Fruit fly (Drosophila melanogaster) whole organism, prepupa: ENCODE results near the gene CG14507.

Experiments used
- Blimp-1 ChIP-seq: fragments of 200-800 bp; sonication (Bioruptor generic); optimal IDR thresholded peaks from 3 replicates; lab custom pipeline; 2017; ENCODE audit warnings: missing biosample characterization, missing genetic modification characterization, mild to moderate bottlenecking, moderate library complexity, missing genetic modification reagents
- CG10669 ChIP-seq: fragments of 200-800 bp; sonication (Bioruptor generic); optimal IDR thresholded peaks from 3 replicates; lab custom pipeline; 2018; ENCODE audit warnings: missing biosample characterization, mild to moderate bottlenecking, missing genetic modification characterization, moderate library complexity
- CG11294 ChIP-seq: fragments of 200-800 bp; sonication (Bioruptor generic); IDR thresholded peaks from 2 replicates; pipeline ENCODE4 v1.3.6; 2022; ENCODE audit warnings: missing biosample characterization, missing genetic modification characterization
- CG15336 ChIP-seq: fragments of 200-800 bp; sonication (Bioruptor generic); IDR thresholded peaks from 2 replicates; pipeline ENCODE4 v1.3.6; 2022; ENCODE audit warnings: missing biosample characterization, missing genetic modification characterization
- CG1621 ChIP-seq: fragments of 200-800 bp; sonication (Bioruptor generic); optimal IDR thresholded peaks from 3 replicates; lab custom pipeline; 2018; ENCODE audit warnings: missing biosample characterization, mild to moderate bottlenecking, missing genetic modification characterization
- CG16779 ChIP-seq: fragments of 200-800 bp; sonication (Bioruptor generic); optimal IDR thresholded peaks from 3 replicates; lab custom pipeline; 2017; ENCODE audit warnings: missing biosample characterization, mild to moderate bottlenecking, missing genetic modification characterization
- CG3032 ChIP-seq: fragments of 200-800 bp; optimal IDR thresholded peaks from 2 replicates; lab custom pipeline; 2019; ENCODE audit warnings: missing biosample characterization, mild to moderate bottlenecking, missing genetic modification characterization, moderate library complexity
- CG31627 ChIP-seq: fragments of 200-800 bp; sonication (Bioruptor generic); optimal IDR thresholded peaks from 3 replicates; lab custom pipeline; 2016; ENCODE audit warnings: missing biosample characterization, missing genetic modification characterization
- CG32006 ChIP-seq: fragments of 200-800 bp; sonication (Bioruptor generic); optimal IDR thresholded peaks from 3 replicates; lab custom pipeline; 2017; ENCODE audit warnings: missing biosample characterization, mild to moderate bottlenecking, missing genetic modification characterization
- CG34406 ChIP-seq: fragments of 200-800 bp; sonication (Bioruptor generic); optimal IDR thresholded peaks from 3 replicates; lab custom pipeline; 2016; ENCODE audit warnings: missing biosample characterization, missing genetic modification characterization
- CG3919 ChIP-seq: fragments of 200-800 bp; sonication (Bioruptor generic); optimal IDR thresholded peaks from 3 replicates; lab custom pipeline; 2016; ENCODE audit warnings: missing biosample characterization, missing genetic modification characterization
- CG4318 ChIP-seq: fragments of 200-800 bp; sonication (Bioruptor generic); optimal IDR thresholded peaks from 3 replicates; lab custom pipeline; 2017; ENCODE audit warnings: missing biosample characterization, mild to moderate bottlenecking, missing genetic modification characterization
- CG6276 ChIP-seq: fragments of 200-800 bp; sonication (Bioruptor generic); optimal IDR thresholded peaks from 2 replicates; lab custom pipeline; 2017; ENCODE audit warnings: missing biosample characterization, mild to moderate bottlenecking, missing genetic modification characterization
- CG6792 ChIP-seq: fragments of 200-800 bp; sonication (Bioruptor generic); optimal IDR thresholded peaks from 3 replicates; lab custom pipeline; 2016; ENCODE audit warnings: missing biosample characterization, missing genetic modification characterization
- CG6808 ChIP-seq: fragments of 200-800 bp; sonication (Bioruptor generic); optimal IDR thresholded peaks from 3 replicates; lab custom pipeline; 2017; ENCODE audit warnings: missing biosample characterization, missing genetic modification characterization, mild to moderate bottlenecking, moderate library complexity, missing genetic modification reagents
- CG6854 ChIP-seq: fragments of 200-800 bp; sonication (Bioruptor generic); optimal IDR thresholded peaks from 2 replicates; lab custom pipeline; 2017; ENCODE audit warnings: missing biosample characterization, mild to moderate bottlenecking, missing genetic modification characterization
- CG8119 ChIP-seq: fragments of 200-800 bp; sonication (Bioruptor generic); IDR thresholded peaks from 3 replicates; pipeline ENCODE4 v1.3.6; 2022; ENCODE audit warnings: missing biosample characterization, missing genetic modification characterization
- CG8319 ChIP-seq: fragments of 200-800 bp; sonication (Bioruptor generic); optimal IDR thresholded peaks from 3 replicates; lab custom pipeline; 2016; ENCODE audit warnings: missing biosample characterization, missing genetic modification characterization
- CG8632 ChIP-seq: fragments of 200-800 bp; sonication (Bioruptor generic); optimal IDR thresholded peaks from 3 replicates; lab custom pipeline; 2016; ENCODE audit warnings: missing biosample characterization, missing genetic modification characterization
- CG9139 ChIP-seq: fragments of 200-800 bp; sonication (Bioruptor generic); optimal IDR thresholded peaks from 3 replicates; lab custom pipeline; 2017; ENCODE audit warnings: missing biosample characterization, mild to moderate bottlenecking, missing genetic modification characterization
- Eip75B ChIP-seq: fragments of 200-800 bp; sonication (Bioruptor generic); optimal IDR thresholded peaks from 3 replicates; lab custom pipeline; 2016; ENCODE audit warnings: missing biosample characterization, missing genetic modification characterization
- Eip78C ChIP-seq: fragments of 200-800 bp; sonication (Bioruptor generic); peaks from one replicate; lab custom pipeline; 2016; ENCODE audit warnings: missing biosample characterization, missing genetic modification characterization
- Ets21C ChIP-seq: fragments of 200-800 bp; sonication (Bioruptor generic); optimal IDR thresholded peaks from 3 replicates; lab custom pipeline; 2016; ENCODE audit warnings: missing biosample characterization, missing genetic modification characterization
- Gug ChIP-seq: fragments of 200-800 bp; sonication (Bioruptor generic); IDR thresholded peaks from 2 replicates; pipeline ENCODE4 v1.3.6; 2022; ENCODE audit warnings: missing biosample characterization, missing genetic modification characterization
- Hr38 ChIP-seq: sonication (Bioruptor generic); optimal IDR thresholded peaks from 2 replicates; lab custom pipeline; 2016; ENCODE audit warnings: missing biosample characterization, missing genetic modification characterization
- Hr39 ChIP-seq: fragments of 200-800 bp; sonication (Bioruptor generic); optimal IDR thresholded peaks from 2 replicates; lab custom pipeline; 2016; ENCODE audit warnings: missing biosample characterization, missing genetic modification characterization
- Hr4 ChIP-seq: fragments of 200-800 bp; sonication (Bioruptor generic); optimal IDR thresholded peaks from 3 replicates; lab custom pipeline; 2016; ENCODE audit warnings: missing biosample characterization, missing genetic modification characterization
- Met ChIP-seq: fragments of 200-800 bp; sonication (Bioruptor generic); optimal IDR thresholded peaks from 3 replicates; lab custom pipeline; 2016; ENCODE audit warnings: missing biosample characterization, missing genetic modification characterization
- OdsH ChIP-seq: fragments of 200-800 bp; sonication (Bioruptor generic); optimal IDR thresholded peaks from 3 replicates; lab custom pipeline; 2016; ENCODE audit warnings: missing biosample characterization, missing genetic modification characterization
- Smox ChIP-seq: fragments of 200-800 bp; sonication (Bioruptor generic); optimal IDR thresholded peaks from 3 replicates; lab custom pipeline; 2016; ENCODE audit warnings: missing biosample characterization, missing genetic modification characterization
- Sox15 ChIP-seq: fragments of 200-800 bp; sonication (Bioruptor generic); optimal IDR thresholded peaks from 3 replicates; lab custom pipeline; 2016; ENCODE audit warnings: missing biosample characterization, missing genetic modification characterization
- achi ChIP-seq: fragments of 200-800 bp; sonication (Bioruptor generic); optimal IDR thresholded peaks from 3 replicates; lab custom pipeline; 2016; ENCODE audit warnings: missing biosample characterization, missing genetic modification characterization
- acj6 ChIP-seq: fragments of 200-800 bp; sonication (Bioruptor generic); optimal IDR thresholded peaks from 3 replicates; lab custom pipeline; 2016; ENCODE audit warnings: missing biosample characterization, missing genetic modification characterization
- cyc ChIP-seq: fragments of 200-800 bp; sonication (Bioruptor generic); optimal IDR thresholded peaks from 3 replicates; lab custom pipeline; 2016; ENCODE audit warnings: missing biosample characterization, missing genetic modification characterization
- dsx ChIP-seq: fragments of 200-800 bp; optimal IDR thresholded peaks from 3 replicates; lab custom pipeline; 2019; ENCODE audit warnings: missing biosample characterization, mild to moderate bottlenecking, missing genetic modification characterization, moderate library complexity; ENCODE audit not compliant: poor library complexity, severe bottlenecking
- esn ChIP-seq: fragments of 200-800 bp; sonication (Bioruptor generic); optimal IDR thresholded peaks from 2 replicates; lab custom pipeline; 2016; ENCODE audit warnings: missing biosample characterization, mild to moderate bottlenecking, missing genetic modification characterization, moderate library complexity
- fd59A ChIP-seq: fragments of 200-800 bp; sonication (Bioruptor generic); optimal IDR thresholded peaks from 2 replicates; lab custom pipeline; 2017; ENCODE audit warnings: missing biosample characterization, mild to moderate bottlenecking, missing genetic modification characterization, missing genetic modification reagents
- fd85E ChIP-seq: fragments of 200-800 bp; sonication (Bioruptor generic); optimal IDR thresholded peaks from 3 replicates; lab custom pipeline; 2016; ENCODE audit warnings: missing biosample characterization, missing genetic modification characterization
- net ChIP-seq: fragments of 200-800 bp; sonication (Bioruptor generic); optimal IDR thresholded peaks from 3 replicates; lab custom pipeline; 2016; ENCODE audit warnings: missing biosample characterization, missing genetic modification characterization
- pdm3 ChIP-seq: fragments of 200-800 bp; sonication (Bioruptor generic); optimal IDR thresholded peaks from 3 replicates; lab custom pipeline; 2016; ENCODE audit warnings: missing biosample characterization, missing genetic modification characterization
- salr ChIP-seq, 2 experiments: fragments of 200-800 bp; sonication (Bioruptor generic); optimal IDR thresholded peaks; 3 replicates each; lab custom pipeline; 2016 to 2018; ENCODE audit warnings: missing biosample characterization in 2 of 2, missing genetic modification characterization in 2 of 2, mild to moderate bottlenecking in 1 of 2
- spab ChIP-seq: fragments of 200-800 bp; sonication (Bioruptor generic); optimal IDR thresholded peaks from 2 replicates; lab custom pipeline; 2017; ENCODE audit warnings: missing biosample characterization, mild to moderate bottlenecking, missing genetic modification characterization, missing genetic modification reagents
- ss ChIP-seq, 2 experiments: fragments of 200-800 bp; sonication (Bioruptor generic); optimal IDR thresholded peaks; 2 replicates in 1 of 2; 3 replicates in 1 of 2; lab custom pipeline; 2017 to 2018; ENCODE audit warnings: mild to moderate bottlenecking in 2 of 2, missing biosample characterization in 2 of 2, missing genetic modification characterization in 2 of 2, moderate library complexity in 1 of 2
- topi ChIP-seq: fragments of 200-800 bp; sonication (Bioruptor generic); optimal IDR thresholded peaks from 3 replicates; lab custom pipeline; 2016; ENCODE audit warnings: missing biosample characterization, missing genetic modification characterization
- vri ChIP-seq: fragments of 200-800 bp; sonication (Bioruptor generic); optimal IDR thresholded peaks from 3 replicates; lab custom pipeline; 2016; ENCODE audit warnings: missing biosample characterization, mild to moderate bottlenecking, missing genetic modification characterization

CG14507 gene

DNA sequence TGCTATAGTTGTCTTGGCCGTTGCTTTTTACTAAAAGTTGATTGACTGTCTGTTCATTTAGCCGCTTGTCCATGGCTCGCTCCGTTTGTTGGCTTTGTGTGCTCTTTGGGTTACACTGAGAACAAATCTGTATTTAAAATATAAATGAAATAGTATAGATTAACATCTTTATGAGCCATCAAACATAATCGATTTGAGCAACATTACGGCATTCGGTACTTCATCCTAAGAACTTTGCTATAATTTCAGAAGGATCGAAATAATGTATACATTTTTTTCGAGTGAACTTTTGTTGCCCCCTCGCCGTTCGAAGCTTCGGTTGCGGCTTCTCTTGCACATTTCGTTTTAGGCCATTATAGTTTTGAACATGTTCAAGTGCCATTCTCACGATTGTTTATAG, 19.5 kb downstream of the CG14507 start (continued):
- TF ChIP-seq CG8119 (GFP tag; lab: Robert Waterston, UW) = peak; percentile 95
- TF ChIP-seq CG31627 (GFP tag; lab: Kevin White, UChicago) = peak; percentile 32
- peak; percentile 70 for TF ChIP-seq net (GFP tag; lab: Kevin White, UChicago)
- TF ChIP-seq spab (GFP tag; lab: Kevin White, UChicago) = peak; percentile 73
- TF ChIP-seq salr (GFP tag; optimal IDR thresholded peaks at IDR 0.05; lab: Kevin White, UChicago) = peak; percentile 62 to 75
- TF ChIP-seq Eip78C (GFP tag; lab: Kevin White, UChicago) = peak; percentile 91
- TF ChIP-seq fd59A (GFP tag; lab: Kevin White, UChicago) = peak; percentile 76
- TF ChIP-seq achi (GFP tag; lab: Kevin White, UChicago) = peak; percentile 84
- TF ChIP-seq CG15336 (GFP tag; lab: Robert Waterston, UW) = peak; percentile 96
- peak; percentile 95 for TF ChIP-seq Hr4 (GFP tag; lab: Kevin White, UChicago)
- TF ChIP-seq ss (GFP tag; optimal IDR thresholded peaks at IDR 0.05; lab: Kevin White, UChicago) = peak; percentile 48 to 71
- TF ChIP-seq CG8319 (GFP tag; lab: Kevin White, UChicago) = no peak
- TF ChIP-seq CG1621 (tag; lab: Kevin White, UChicago) = peak; percentile 78
- peak; percentile 80 for TF ChIP-seq CG3032 (tag; lab: Kevin White, UChicago)
- TF ChIP-seq Smox (GFP tag; lab: Kevin White, UChicago) = peak; percentile 43
- no peak for TF ChIP-seq Sox15 (GFP tag; lab: Kevin White, UChicago)
- TF ChIP-seq topi (GFP tag; lab: Kevin White, UChicago) = peak; percentile 69
- TF ChIP-seq Gug (GFP tag; lab: Robert Waterston, UW) = peak; percentile 80
- TF ChIP-seq Blimp-1 (GFP tag; lab: Kevin White, UChicago) = no peak
- TF ChIP-seq Ets21C (GFP tag; lab: Kevin White, UChicago) = no peak

DNA sequence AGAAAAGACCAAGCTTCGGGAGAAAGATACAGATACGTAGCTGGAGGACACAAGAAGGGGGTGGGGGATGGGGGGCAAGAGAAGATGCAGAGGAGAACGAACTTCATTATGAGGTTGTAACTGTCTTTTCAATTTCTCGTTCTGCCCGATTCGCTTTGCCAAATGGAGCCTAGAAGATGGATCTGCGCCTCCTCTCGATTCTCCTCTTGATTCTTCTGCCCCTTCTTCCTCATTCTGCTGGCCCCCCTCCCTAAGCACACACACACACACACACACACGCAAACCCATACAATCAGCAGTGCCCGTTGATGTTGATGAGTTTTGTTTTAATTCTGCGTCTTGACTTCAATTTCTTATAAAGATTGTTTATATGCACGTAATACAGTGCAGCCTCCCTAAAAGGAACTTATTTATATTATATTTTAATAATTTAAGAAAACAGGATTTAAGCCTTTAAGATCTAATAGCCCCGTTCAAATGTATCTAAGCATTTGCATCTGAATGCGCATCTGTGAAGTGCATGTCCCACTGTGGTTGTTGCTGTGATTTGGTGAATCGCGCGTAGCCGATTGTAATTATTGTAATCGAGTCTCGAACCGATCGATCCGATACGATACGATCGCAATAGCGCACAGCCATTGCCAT, 20.4 kb downstream of the CG14507 start:
- peak; percentile 76 for TF ChIP-seq CG31627 (GFP tag; lab: Kevin White, UChicago)
- peak; percentile 86 for TF ChIP-seq Met (GFP tag; lab: Kevin White, UChicago)
- TF ChIP-seq OdsH (GFP tag; lab: Kevin White, UChicago) = peak; percentile 91
- peak; percentile 95 for TF ChIP-seq CG3032 (tag; lab: Kevin White, UChicago)
- TF ChIP-seq ss (GFP tag; optimal IDR thresholded peaks at IDR 0.05; lab: Kevin White, UChicago) = peak; percentile 91 to 92
- peak; percentile 81 for TF ChIP-seq Smox (GFP tag; lab: Kevin White, UChicago)
- peak; percentile 91 for TF ChIP-seq CG15336 (GFP tag; lab: Robert Waterston, UW)
- peak; percentile 78 for TF ChIP-seq cyc (GFP tag; lab: Kevin White, UChicago)
- TF ChIP-seq CG10669 (GFP tag; lab: Kevin White, UChicago) = peak; percentile 94
- peak; percentile 81 for TF ChIP-seq CG11294 (GFP tag; lab: Robert Waterston, UW)
- peak; percentile 6 for TF ChIP-seq fd85E
- peak; percentile 89 for TF ChIP-seq spab (GFP tag; lab: Kevin White, UChicago)
- peak; percentile 87 for TF ChIP-seq esn (GFP tag; lab: Kevin White, UChicago)
- peak; percentile 88 for TF ChIP-seq fd59A (GFP tag; lab: Kevin White, UChicago)
- TF ChIP-seq CG16779 (tag; lab: Kevin White, UChicago) = peak; percentile 81
- peak; percentile 91 for TF ChIP-seq CG3919 (GFP tag; lab: Kevin White, UChicago)
- peak; percentile 83 for TF ChIP-seq CG4318 (GFP tag; lab: Kevin White, UChicago)
- TF ChIP-seq Hr38 (GFP tag; lab: Kevin White, UChicago) = no peak
- peak; percentile 82 for TF ChIP-seq Hr39
- TF ChIP-seq CG6808 = peak; percentile 91
- peak; percentile 96 for TF ChIP-seq Eip78C (GFP tag; lab: Kevin White, UChicago)
- TF ChIP-seq acj6 (GFP tag; lab: Kevin White, UChicago) = peak; percentile 89
- peak; percentile 86 for TF ChIP-seq Gug (GFP tag; lab: Robert Waterston, UW)
- peak; percentile 84 for TF ChIP-seq CG8632 (GFP tag; lab: Kevin White, UChicago)
- peak; percentile 84 for TF ChIP-seq net (GFP tag; lab: Kevin White, UChicago)
- peak; percentile 79 for TF ChIP-seq CG9139 (GFP tag; lab: Kevin White, UChicago)
- TF ChIP-seq pdm3 (GFP tag; lab: Kevin White, UChicago) = peak; percentile 85
- peak; percentile 91 for TF ChIP-seq dsx (GFP tag; lab: Kevin White, UChicago)
- TF ChIP-seq CG6792 = peak; percentile 83
- peak; percentile 89 for TF ChIP-seq CG1621 (tag; lab: Kevin White, UChicago)
- TF ChIP-seq CG6854 (GFP tag; lab: Kevin White, UChicago) = peak; percentile 83
- peak; percentile 87 for TF ChIP-seq achi (GFP tag; lab: Kevin White, UChicago)
- TF ChIP-seq CG32006 (GFP tag; lab: Kevin White, UChicago) = peak; percentile 92
- TF ChIP-seq Blimp-1 (GFP tag; lab: Kevin White, UChicago) = peak; percentile 67
- peak; percentile 88 for TF ChIP-seq CG8119 (GFP tag; lab: Robert Waterston, UW)
- peak; percentile 85 for TF ChIP-seq CG6276 (GFP tag; lab: Kevin White, UChicago)
- peak; percentile 90 for TF ChIP-seq CG34406 (GFP tag; lab: Kevin White, UChicago)
- peak; percentile 77 for TF ChIP-seq Eip75B (GFP tag; lab: Kevin White, UChicago)
- TF ChIP-seq CG8319 (GFP tag; lab: Kevin White, UChicago) = peak; percentile 69
- TF ChIP-seq vri (GFP tag; lab: Kevin White, UChicago) = peak; percentile 72
